Worm (Caenorhabditis elegans): ENCODE data around the gene lin-56.
A peak's percentile ranks its signal among the peaks of the same experiment; 100 is the strongest.

Gene lin-56

DNA sequence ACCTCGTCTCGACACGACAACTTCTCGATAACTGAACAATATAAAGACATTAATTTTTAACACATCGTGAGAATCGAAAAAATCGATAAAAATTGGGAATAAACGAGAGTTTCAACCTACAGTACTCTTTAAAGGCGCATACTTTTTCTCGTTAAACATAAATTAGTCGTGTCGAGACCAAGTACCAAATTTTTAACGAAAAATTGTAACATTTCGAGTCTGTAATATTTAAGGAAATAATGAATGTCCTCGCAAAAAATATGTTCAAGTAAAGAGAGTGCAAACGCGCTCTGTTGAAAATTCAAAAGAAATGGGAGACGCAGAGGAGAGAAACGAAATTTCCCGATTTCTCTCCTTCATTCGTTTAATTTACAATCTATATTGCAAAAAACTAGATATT, 528 bp downstream of the lin-56 start (continued):
- TF ChIP-seq madf-10 (tag; optimal IDR thresholded peaks at IDR 0.05) (peak; percentile 1), ekl-4 (GFP tag; IDR thresholded peaks at IDR 0.05) (0 out of 2 replicates have a peak, but pooled peaks have one; percentile 24), lsl-1 (GFP tag; optimal IDR thresholded peaks at IDR 0.05) (no peak), Y79H2A.3 (GFP tag; conservative IDR thresholded peaks at IDR 0.05) (peak; percentile 61; the same call in 1 of the 2 replicates), B0336.3 (GFP tag; IDR thresholded peaks at IDR 0.05) (peak; percentile 54)

DNA sequence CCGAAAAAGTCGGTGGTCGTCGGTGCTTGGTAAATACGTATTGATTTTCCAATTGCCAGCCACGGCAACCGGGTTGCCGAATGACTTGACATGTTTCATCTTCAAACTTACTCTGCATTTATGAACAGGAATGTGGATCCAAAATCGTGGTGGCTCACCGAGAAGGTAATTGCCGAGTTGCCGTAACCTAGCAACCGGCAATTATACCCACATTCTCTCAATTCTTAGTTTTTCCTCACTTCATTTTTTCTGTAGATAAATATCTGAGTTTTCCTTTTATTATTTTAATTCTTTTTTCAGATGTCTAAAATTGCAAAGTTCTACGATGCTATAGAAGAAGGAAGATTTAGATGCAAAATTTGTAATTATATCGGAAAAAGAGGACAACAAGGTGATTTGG, 2.8 kb downstream of the lin-56 start, which contains the start of gene ZK673.4:
Gene ZK673.4 (plus strand): TSS at position 301 of the 400 bp plus-strand sequence.
- TF ChIP-seq mcd-1 (GFP tag; IDR thresholded peaks at IDR 0.05): 0 out of 2 replicates have a peak, but pooled peaks have one; percentile 22
- TF ChIP-seq B0019.2 (GFP tag; conservative IDR thresholded peaks at IDR 0.05): no peak

DNA sequence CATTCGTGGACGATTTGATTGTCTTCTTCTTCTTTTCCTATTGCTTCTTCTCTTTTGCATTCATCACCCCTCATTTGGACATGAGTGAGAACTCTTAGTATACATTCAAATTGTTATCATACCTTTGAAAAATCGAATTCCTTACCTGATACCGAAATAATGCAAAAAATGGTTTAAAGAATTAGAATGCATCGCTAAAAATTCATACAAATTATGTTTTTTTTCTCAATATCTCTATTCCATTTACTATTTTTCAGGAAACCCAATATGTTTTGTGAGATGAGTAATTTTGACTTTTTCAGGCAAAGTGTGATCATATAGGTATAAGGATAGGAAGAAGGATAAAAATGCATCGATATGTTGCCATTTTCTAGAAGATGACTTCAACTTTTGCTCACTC, 7.2 kb downstream of the lin-56 start, which contains the start of gene ZK673.11:
Gene ZK673.11 (plus strand): TSS at position 301 of the 400 bp plus-strand sequence.
- no peak for TF ChIP-seq ccch-3 (GFP tag; optimal IDR thresholded peaks at IDR 0.05)
- TF ChIP-seq T26A5.8 (tag; optimal IDR thresholded peaks at IDR 0.05): no peak
- TF ChIP-seq efl-1 (GFP tag; optimal IDR thresholded peaks at IDR 0.05): no peak
- TF ChIP-seq lin-26 (GFP tag; IDR thresholded peaks at IDR 0.05): no peak
- no peak for TF ChIP-seq madf-10 (tag; optimal IDR thresholded peaks at IDR 0.05)
- no peak for TF ChIP-seq ceh-40 (GFP tag; IDR thresholded peaks at IDR 0.05)
- no peak for TF ChIP-seq mxl-1 (tag; optimal IDR thresholded peaks at IDR 0.05)
- no peak for TF ChIP-seq F10E7.11 (tag; optimal IDR thresholded peaks at IDR 0.05)
- no peak for TF ChIP-seq B0336.3 (GFP tag; IDR thresholded peaks at IDR 0.05)
- no peak for TF ChIP-seq madf-3 (GFP tag; IDR thresholded peaks at IDR 0.05)
- no peak for TF ChIP-seq ztf-26 (tag; optimal IDR thresholded peaks at IDR 0.05)
- no peak for TF ChIP-seq mel-28 (tag; optimal IDR thresholded peaks at IDR 0.05; ENCODE audit: borderline replicate concordance)
- TF ChIP-seq rpc-1 (optimal IDR thresholded peaks at IDR 0.05): no peak
- no peak for TF ChIP-seq rpc-1 (tag; optimal IDR thresholded peaks at IDR 0.05)
- no peak for TF ChIP-seq ekl-4 (GFP tag; IDR thresholded peaks at IDR 0.05)
- TF ChIP-seq nhr-80 (tag; optimal IDR thresholded peaks at IDR 0.05): no peak
- TF ChIP-seq tbp1 (GFP tag; optimal IDR thresholded peaks at IDR 0.05): no peak
- TF ChIP-seq ztf-25 (GFP tag; IDR thresholded peaks at IDR 0.05): no peak
- TF ChIP-seq hlh-26 (GFP tag; conservative IDR thresholded peaks at IDR 0.05): no peak
- TF ChIP-seq bed-2 (GFP tag; IDR thresholded peaks at IDR 0.05): no peak

DNA sequence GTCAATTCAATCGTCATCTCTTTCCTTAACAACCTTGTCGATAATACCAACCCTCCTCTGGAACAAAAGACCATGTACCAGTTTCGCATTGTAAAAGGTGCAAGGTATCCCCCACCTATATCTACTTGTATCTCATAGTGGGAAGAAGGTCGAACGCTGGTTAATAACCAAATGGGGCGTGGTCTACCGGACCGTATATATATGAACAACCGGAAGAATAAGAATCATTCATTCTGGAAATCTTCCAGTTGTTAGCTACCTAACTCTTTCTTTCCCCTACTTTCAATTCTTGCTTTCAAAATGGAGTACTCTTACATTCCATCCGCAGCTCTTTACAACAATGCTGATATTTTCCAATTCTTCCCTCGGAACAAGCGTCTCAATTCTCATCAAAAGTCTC, 11.4 kb downstream of the lin-56 start, which contains the start of gene ZK673.5:
Gene ZK673.5 (plus strand): TSS at position 301 of the 400 bp plus-strand sequence.
- TF ChIP-seq akir-1 (GFP tag; optimal IDR thresholded peaks at IDR 0.05) (no peak), egl-18 (GFP tag; IDR thresholded peaks at IDR 0.05) (no peak), ZK185.1 (tag; optimal IDR thresholded peaks at IDR 0.05; ENCODE audit: poor library complexity, severe bottlenecking) (no peak), sptf-2 (GFP tag; optimal IDR thresholded peaks at IDR 0.05) (no peak), Y67H2A.10 (GFP tag; conservative IDR thresholded peaks at IDR 0.05) (no peak), hlh-26 (GFP tag; conservative IDR thresholded peaks at IDR 0.05) (no peak)

DNA sequence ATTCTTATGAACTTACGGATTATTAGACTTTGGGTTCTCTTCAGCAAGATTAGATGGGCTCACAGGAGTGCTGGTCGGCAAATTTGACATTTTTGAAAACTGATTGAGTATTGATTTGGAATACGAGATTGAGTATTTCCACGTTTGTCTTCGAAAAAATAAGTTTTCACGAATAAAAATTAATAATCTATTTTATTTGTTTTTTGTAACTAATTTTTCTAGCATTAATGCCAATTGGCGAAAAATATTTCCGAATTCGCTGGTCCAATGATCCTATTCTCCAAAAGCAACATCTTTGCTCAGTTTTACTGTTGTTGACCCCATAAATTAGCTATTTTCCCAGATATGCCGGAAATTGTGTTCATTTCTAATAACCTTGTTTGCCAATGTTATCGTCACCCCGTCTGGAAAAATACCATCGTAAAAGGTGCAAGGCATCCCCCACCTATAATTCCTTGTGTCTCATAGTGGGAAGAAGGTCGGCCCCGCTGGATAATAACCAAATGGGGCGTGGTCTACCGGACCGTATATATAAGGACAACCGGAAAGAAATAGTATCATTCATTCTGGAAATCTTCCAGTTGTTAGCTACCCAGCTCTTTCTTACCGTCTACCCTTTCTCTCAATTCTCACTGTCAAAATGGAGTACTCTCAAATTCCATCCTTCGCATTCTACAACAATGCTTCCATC, 14.6 kb downstream of the lin-56 start, which contains the start of the genes ZK673.6 and sdz-37:
Gene ZK673.6 (minus strand): TSS at position 101 of the 691 bp plus-strand sequence.
Gene sdz-37 (plus strand): TSS at position 641 of the 691 bp plus-strand sequence.
- TF ChIP-seq unc-130 (GFP tag; optimal IDR thresholded peaks at IDR 0.05) (no peak), ztf-25 (GFP tag; IDR thresholded peaks at IDR 0.05) (no peak), hlh-26 (GFP tag; conservative IDR thresholded peaks at IDR 0.05) (no peak), ets-4 (GFP tag; optimal IDR thresholded peaks at IDR 0.05) (no peak), fkh-3 (tag; optimal IDR thresholded peaks at IDR 0.05) (no peak), let-607 (tag; optimal IDR thresholded peaks at IDR 0.05) (no peak), chd-7 (tag; optimal IDR thresholded peaks at IDR 0.05) (no peak), mel-28 (tag; optimal IDR thresholded peaks at IDR 0.05; ENCODE audit: borderline replicate concordance) (no peak), ama-1 (optimal IDR thresholded peaks at IDR 0.05) (no peak), ama-1 (GFP tag; optimal IDR thresholded peaks at IDR 0.05) (no peak), ceh-27 (GFP tag; optimal IDR thresholded peaks at IDR 0.05) (no peak), ccch-3 (GFP tag; optimal IDR thresholded peaks at IDR 0.05) (no peak), unc-62 (GFP tag; optimal IDR thresholded peaks at IDR 0.05) (no peak), tbx-9 (tag; optimal IDR thresholded peaks at IDR 0.05; ENCODE audit: borderline replicate concordance) (no peak), madf-6 (GFP tag; IDR thresholded peaks at IDR 0.05) (no peak), atf-7 (tag; optimal IDR thresholded peaks at IDR 0.05) (no peak), bed-2 (GFP tag; IDR thresholded peaks at IDR 0.05) (no peak), die-1 (tag; optimal IDR thresholded peaks at IDR 0.05) (no peak)

All from whole organism, young adult.